Worm (Caenorhabditis elegans) whole organism, young adult: ENCODE results near the gene grd-13.
"Not testable (repeated sequence)": the region's sequence is repeated elsewhere in the genome, so short reads cannot be mapped to it uniquely, and the experiment has no call there.

ENCODE experiments used
- B0035.1 ChIP-seq: sonication (generic microtip); optimal IDR thresholded peaks from 2 replicates; lab custom pipeline; 2016; ENCODE audit warnings: missing genetic modification characterization, mild to moderate bottlenecking, missing compliant biosample characterization, missing genotype, missing genetic modification reagents
- B0261.1 ChIP-seq: sonication (generic microtip); optimal IDR thresholded peaks from 2 replicates; lab custom pipeline; 2016; ENCODE audit warnings: mild to moderate bottlenecking, missing genetic modification characterization, moderate library complexity, missing compliant biosample characterization
- C17E4.6 ChIP-seq: fragments of 200-800 bp; sonication (Bioruptor generic); IDR thresholded peaks from 2 replicates; pipeline ENCODE4 v1.3.6; 2022; ENCODE audit warnings: missing genetic modification reagents, missing genetic modification characterization, missing compliant biosample characterization
- D2030.7 ChIP-seq: fragments of 200-800 bp; sonication (Bioruptor generic); IDR thresholded peaks from 2 replicates; pipeline ENCODE4 v1.3.6; 2022; ENCODE audit warnings: missing genetic modification reagents, missing genetic modification characterization, missing compliant biosample characterization
- F37B4.10 ChIP-seq: fragments of 200-800 bp; sonication (Bioruptor generic); IDR thresholded peaks from 2 replicates; pipeline ENCODE4 v1.3.6; 2022; ENCODE audit warnings: missing genetic modification characterization, missing compliant biosample characterization
- F52B5.7 ChIP-seq: sonication (generic microtip); optimal IDR thresholded peaks from 2 replicates; lab custom pipeline; 2016; ENCODE audit warnings: mild to moderate bottlenecking, missing genetic modification characterization, missing compliant biosample characterization
- F57A8.1 ChIP-seq: fragments of 200-800 bp; sonication (Bioruptor generic); optimal IDR thresholded peaks from 2 replicates; lab custom pipeline; 2018; ENCODE audit warnings: mild to moderate bottlenecking, missing genetic modification characterization, moderate library complexity, missing compliant biosample characterization
- K12H6.12 ChIP-seq: fragments of 200-800 bp; sonication (Bioruptor generic); optimal IDR thresholded peaks from 2 replicates; lab custom pipeline; 2018; ENCODE audit warnings: mild to moderate bottlenecking, missing genetic modification characterization, missing compliant biosample characterization
- T07F8.4 ChIP-seq: sonication (generic microtip); optimal IDR thresholded peaks from 2 replicates; lab custom pipeline; 2016; ENCODE audit warnings: mild to moderate bottlenecking, missing genetic modification characterization, moderate library complexity, missing compliant biosample characterization
- attf-6 ChIP-seq: fragments of 200-800 bp; sonication (Bioruptor generic); IDR thresholded peaks from 2 replicates; pipeline ENCODE4 v1.3.6; 2022; ENCODE audit warnings: missing genetic modification reagents, missing genetic modification characterization, missing compliant biosample characterization
- bed-2 ChIP-seq: fragments of 200-800 bp; sonication (Bioruptor generic); IDR thresholded peaks from 2 replicates; pipeline ENCODE4 v1.3.6; 2022; ENCODE audit warnings: missing genetic modification reagents, missing genetic modification characterization, missing compliant biosample characterization
- ceh-58 ChIP-seq: fragments of 200-800 bp; sonication (Bioruptor generic); IDR thresholded peaks from 2 replicates; pipeline ENCODE4 v1.3.6; 2022; ENCODE audit warnings: missing genetic modification characterization, missing compliant biosample characterization
- ceh-91 ChIP-seq: fragments of 200-800 bp; sonication (Bioruptor generic); IDR thresholded peaks from 2 replicates; pipeline ENCODE4 v1.3.6; 2022; ENCODE audit warnings: missing genetic modification reagents, missing genetic modification characterization, missing compliant biosample characterization
- die-1 ChIP-seq: sonication (generic microtip); optimal IDR thresholded peaks from 2 replicates; lab custom pipeline; 2016; ENCODE audit warnings: missing genotype, mild to moderate bottlenecking, missing genetic modification characterization, missing compliant biosample characterization
- dox-1 ChIP-seq: fragments of 200-800 bp; sonication (Bioruptor generic); IDR thresholded peaks from 2 replicates; pipeline ENCODE4 v1.3.6; 2022; ENCODE audit warnings: missing genetic modification reagents, missing genetic modification characterization, missing compliant biosample characterization
- egl-18 ChIP-seq: fragments of 200-800 bp; sonication (Bioruptor generic); IDR thresholded peaks from 2 replicates; pipeline ENCODE4 v1.3.6; 2022; ENCODE audit warnings: missing genetic modification reagents, missing genetic modification characterization, missing compliant biosample characterization
- hlh-12 ChIP-seq: sonication (generic microtip); optimal IDR thresholded peaks from 2 replicates; lab custom pipeline; 2016; ENCODE audit warnings: missing genetic modification characterization, missing compliant biosample characterization
- hlh-26 ChIP-seq: fragments of 200-800 bp; sonication (Bioruptor generic); conservative IDR thresholded peaks from 2 replicates; pipeline ENCODE4 v1.3.6; 2022; ENCODE audit warnings: missing genetic modification reagents, missing genetic modification characterization, missing compliant biosample characterization
- hmg-1.2 ChIP-seq: fragments of 200-800 bp; sonication (Bioruptor generic); IDR thresholded peaks from 2 replicates; pipeline ENCODE4 v1.3.6; 2022; ENCODE audit warnings: missing genetic modification reagents, missing genetic modification characterization, missing compliant biosample characterization
- hrde-1 ChIP-seq: sonication (generic microtip); optimal IDR thresholded peaks from 2 replicates; lab custom pipeline; 2016; ENCODE audit warnings: missing genetic modification characterization, mild to moderate bottlenecking, missing compliant biosample characterization, moderate library complexity, missing genotype, missing genetic modification reagents, borderline replicate concordance
- let-526 ChIP-seq: fragments of 200-800 bp; sonication (Bioruptor generic); IDR thresholded peaks from 2 replicates; pipeline ENCODE4 v1.3.6; 2022; ENCODE audit warnings: missing genetic modification reagents, missing genetic modification characterization, missing compliant biosample characterization
- lsy-27 ChIP-seq: sonication (generic microtip); optimal IDR thresholded peaks from 2 replicates; lab custom pipeline; 2017; ENCODE audit warnings: missing genetic modification characterization, mild to moderate bottlenecking, missing compliant biosample characterization, antibody characterized with exemption, missing genotype, borderline replicate concordance; ENCODE audit not compliant: insufficient read depth
- nfya-1 ChIP-seq: sonication (generic microtip); optimal IDR thresholded peaks from 2 replicates; lab custom pipeline; 2017; ENCODE audit warnings: antibody characterized with exemption, missing compliant biosample characterization, missing genetic modification characterization, borderline replicate concordance; ENCODE audit not compliant: insufficient read depth
- nfyb-1 ChIP-seq: fragments of 200-800 bp; sonication (Bioruptor generic); IDR thresholded peaks from 2 replicates; pipeline ENCODE4 v1.3.6; 2022; ENCODE audit warnings: missing genetic modification reagents, missing genetic modification characterization, missing compliant biosample characterization
- nhr-179 ChIP-seq: sonication (generic microtip); optimal IDR thresholded peaks from 2 replicates; lab custom pipeline; 2016; ENCODE audit warnings: mild to moderate bottlenecking, missing genetic modification characterization, missing compliant biosample characterization
- nhr-27 ChIP-seq: fragments of 200-800 bp; sonication (Bioruptor generic); optimal IDR thresholded peaks from 2 replicates; lab custom pipeline; 2018; ENCODE audit warnings: mild to moderate bottlenecking, missing genetic modification characterization, moderate library complexity, missing compliant biosample characterization
- nhr-80 ChIP-seq: sonication (generic microtip); optimal IDR thresholded peaks from 2 replicates; lab custom pipeline; 2016; ENCODE audit warnings: missing genetic modification characterization, missing compliant biosample characterization
- pha-4 ChIP-seq: fragments of 150-350 bp; sonication (generic microtip); optimal IDR thresholded peaks from 2 replicates; lab custom pipeline; 2014; ENCODE audit warnings: missing biosample characterization, missing genetic modification reagents, missing genetic modification characterization
- rec-8 ChIP-seq, 2 experiments: sonication (generic microtip); optimal IDR thresholded peaks; 2 replicates each; lab custom pipeline; 2016; ENCODE audit warnings: mild to moderate bottlenecking in 2 of 2, missing genetic modification characterization in 2 of 2, missing genetic modification reagents in 2 of 2, missing genotype in 2 of 2, missing biosample characterization in 1 of 2, missing compliant biosample characterization in 1 of 2, moderate library complexity in 1 of 2
- rpc-1 ChIP-seq, 2 experiments: fragments of 150-350 bp in 1 of 2; sonication (generic microtip) in 1 of 2; optimal IDR thresholded peaks; 2 replicates each; lab custom pipeline; 2014 to 2018; ENCODE audit warnings: missing biosample characterization in 1 of 2, missing genetic modification characterization in 1 of 2, missing genetic modification reagents in 1 of 2, missing genotype in 1 of 2
- snpc-4 ChIP-seq, 5 experiments: fragments of 150-350 bp in 1 of 5; sonication (generic microtip) in 4 of 5; optimal IDR thresholded peaks; 2 replicates each; lab custom pipeline; 2014 to 2018; ENCODE audit warnings: missing genetic modification characterization in 5 of 5, missing biosample characterization in 3 of 5, antibody characterized with exemption in 2 of 5, mild to moderate bottlenecking in 2 of 5, missing compliant biosample characterization in 2 of 5, missing genotype in 2 of 5, moderate library complexity in 2 of 5, missing genetic modification reagents in 1 of 5
- tbx-9 ChIP-seq: sonication (generic microtip); optimal IDR thresholded peaks from 2 replicates; lab custom pipeline; 2016; ENCODE audit warnings: borderline replicate concordance, missing genetic modification characterization, inconsistent platforms, missing compliant biosample characterization
- zfh-2 ChIP-seq: fragments of 200-800 bp; sonication (Bioruptor generic); conservative IDR thresholded peaks from 2 replicates; pipeline ENCODE4 v1.3.6; 2022; ENCODE audit warnings: missing genetic modification reagents, missing genetic modification characterization, missing compliant biosample characterization
- ztf-18 ChIP-seq: sonication (generic microtip); optimal IDR thresholded peaks from 2 replicates; lab custom pipeline; 2016; ENCODE audit warnings: missing genotype, mild to moderate bottlenecking, missing genetic modification characterization, missing compliant biosample characterization
- ztf-25 ChIP-seq: fragments of 200-800 bp; sonication (Bioruptor generic); IDR thresholded peaks from 2 replicates; pipeline ENCODE4 v1.3.6; 2022; ENCODE audit warnings: missing genetic modification reagents, missing genetic modification characterization, missing compliant biosample characterization
- ztf-28 ChIP-seq: fragments of 200-800 bp; sonication (Bioruptor generic); IDR thresholded peaks from 2 replicates; pipeline ENCODE4 v1.3.6; 2022; ENCODE audit warnings: missing genetic modification reagents, missing genetic modification characterization, missing compliant biosample characterization
- ztf-3 ChIP-seq: fragments of 200-800 bp; sonication (Bioruptor generic); optimal IDR thresholded peaks from 2 replicates; lab custom pipeline; 2018; ENCODE audit warnings: mild to moderate bottlenecking, missing genetic modification characterization, missing compliant biosample characterization

grd-13 gene

DNA sequence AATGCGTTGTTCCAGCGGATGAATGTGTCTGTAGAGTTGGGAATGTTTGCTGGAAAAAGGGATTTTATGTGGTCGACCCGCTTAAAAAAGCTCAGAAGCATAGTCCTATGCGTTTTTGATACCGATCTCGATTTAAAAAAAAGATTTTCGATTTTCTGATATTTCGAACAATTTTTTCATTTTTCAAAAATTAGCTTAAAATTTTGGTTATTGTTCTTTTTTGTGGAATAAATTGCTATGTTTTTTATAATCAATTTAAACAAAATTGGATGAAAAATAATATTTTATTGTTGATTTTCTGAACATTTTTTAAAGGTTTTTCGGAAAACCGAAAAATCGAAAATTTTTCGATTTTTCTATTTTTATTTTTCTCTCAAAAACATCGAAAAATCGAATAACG lies 4.7 kb upstream of the grd-13 start, which contains the start of gene C04C3.7:
Gene C04C3.7, minus strand, starts transcription at position 101 of the 400 bp plus-strand sequence.
- TF ChIP-seq nfya-1 (tag; lab: Kevin White, UChicago); rpc-1 (optimal IDR thresholded peaks at IDR 0.05; lab: Kevin White, UChicago); rpc-1 (tag; optimal IDR thresholded peaks at IDR 0.05; lab: Kevin White, UChicago); ceh-91 (GFP tag; lab: Robert Waterston, UW): not testable (repeated sequence)

ce11 chrIV:3436021-3436420 lies 2.1 kb upstream of the grd-13 start, which contains the start of gene srz-32:
TSS of gene srz-32 (plus strand) at chrIV:3436321.
- TF ChIP-seq B0035.1 (tag; lab: Kevin White, UChicago) (no peak), K12H6.12 (tag; lab: Kevin White, UChicago) (no peak), C17E4.6 (GFP tag; lab: Robert Waterston, UW) (no peak), hlh-26 (GFP tag; lab: Robert Waterston, UW) (no peak), pha-4 (tag; lab: Kevin White, UChicago) (no peak), F57A8.1 (GFP tag; lab: Kevin White, UChicago) (no peak), hmg-1.2 (GFP tag; lab: Robert Waterston, UW) (no peak), die-1 (no peak), tbx-9 (no peak), nhr-179 (tag; lab: Kevin White, UChicago) (no peak), nhr-80 (tag; lab: Kevin White, UChicago) (no peak), D2030.7 (GFP tag; lab: Robert Waterston, UW) (no peak), T07F8.4 (tag; lab: Kevin White, UChicago) (no peak), ztf-18 (no peak), hlh-12 (tag; lab: Kevin White, UChicago) (no peak), let-526 (GFP tag; lab: Robert Waterston, UW) (no peak)

DNA sequence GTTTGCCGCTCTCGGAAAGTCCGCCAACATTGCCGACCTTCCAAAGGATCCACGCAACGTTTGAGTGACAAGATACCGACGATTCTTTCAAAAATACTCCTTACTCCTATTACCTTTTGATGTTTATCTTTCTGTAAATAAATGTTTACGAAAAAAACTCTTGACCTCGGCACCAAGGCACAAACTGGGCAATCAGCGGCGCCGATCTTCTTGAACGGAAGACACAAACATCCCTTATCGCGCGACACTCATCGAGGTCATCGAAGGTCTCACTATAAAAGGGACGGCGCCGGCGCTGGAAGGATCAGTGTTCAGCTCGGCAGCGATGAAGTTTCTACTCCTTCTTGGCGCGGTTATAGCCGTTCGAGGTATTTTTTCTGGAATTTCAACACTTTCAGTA lies 1.2 kb downstream of the grd-13 start, which contains the start of gene grd-3:
Gene grd-3, plus strand, starts transcription at position 302 of the 400 bp plus-strand sequence.
- TF ChIP-seq zfh-2 (GFP tag; lab: Robert Waterston, UW) (0 out of 2 replicates have a peak, but pooled peaks have one; percentile 5), rec-8 (tag; optimal IDR thresholded peaks at IDR 0.05; lab: Kevin White, UChicago) (no peak)

DNA sequence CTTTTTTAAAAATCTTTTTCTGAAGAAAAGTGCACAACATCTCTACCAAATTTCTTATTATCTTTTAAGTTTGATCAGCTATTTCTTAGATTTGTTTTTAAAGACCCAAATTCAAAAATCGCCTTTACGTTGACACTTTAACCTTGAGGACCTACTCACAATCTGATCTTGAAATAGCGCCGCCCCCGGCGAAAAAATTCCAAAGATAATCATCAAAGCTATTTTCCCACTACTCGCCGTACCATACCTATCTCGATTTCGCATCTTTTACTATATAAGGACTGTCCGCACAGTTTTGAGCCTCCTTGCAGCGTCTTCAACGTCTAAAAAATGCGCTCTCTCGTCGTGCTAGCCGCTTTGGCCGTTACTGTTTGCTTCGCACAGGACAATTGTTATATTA lies 2.7 kb downstream of the grd-13 start, which contains the start of gene grd-10:
Gene grd-10, plus strand, starts transcription at position 208 of the 400 bp plus-strand sequence.
- TF ChIP-seq nfya-1 (tag; lab: Kevin White, UChicago) (no peak), ztf-18 (no peak), lsy-27 (tag; lab: Kevin White, UChicago) (no peak), nhr-179 (tag; lab: Kevin White, UChicago) (no peak), F52B5.7 (no peak), egl-18 (GFP tag; lab: Robert Waterston, UW) (no peak), B0261.1 (no peak), ztf-25 (GFP tag; lab: Robert Waterston, UW) (no peak), ztf-28 (no peak), dox-1 (GFP tag; lab: Robert Waterston, UW) (no peak), F37B4.10 (GFP tag; lab: Robert Waterston, UW) (no peak), attf-6 (GFP tag; lab: Robert Waterston, UW) (no peak), nfyb-1 (GFP tag; lab: Robert Waterston, UW) (no peak), rpc-1 (optimal IDR thresholded peaks at IDR 0.05; lab: Kevin White, UChicago) (no peak), rpc-1 (tag; optimal IDR thresholded peaks at IDR 0.05; lab: Kevin White, UChicago) (no peak), snpc-4 (GFP tag; optimal IDR thresholded peaks at IDR 0.05; lab: Kevin White, UChicago) (no peak), snpc-4 (tag; optimal IDR thresholded peaks at IDR 0.05; lab: Kevin White, UChicago) (no peak), hrde-1 (tag; lab: Kevin White, UChicago) (no peak), bed-2 (no peak), ztf-3 (no peak), nhr-27 (tag; lab: Kevin White, UChicago) (no peak), ceh-58 (no peak)
